Worm (Caenorhabditis elegans) whole organism, late embryonic: Measurements from ENCODE around the gene C43G2.3.
"Not testable (repeated sequence)": the region's sequence is repeated elsewhere in the genome, so short reads cannot be mapped to it uniquely, and the experiment has no call there.

Experiments
- ceh-14 ChIP-seq: sonication (generic microtip); optimal IDR thresholded peaks from 2 replicates; lab custom pipeline; 2016; ENCODE audit warnings: missing genotype, missing genetic modification characterization, missing compliant biosample characterization
- ceh-18 ChIP-seq: sonication (generic microtip); optimal IDR thresholded peaks from 2 replicates; lab custom pipeline; 2016; ENCODE audit warnings: missing genetic modification characterization, missing compliant biosample characterization
- hlh-6 ChIP-seq: sonication (generic microtip); optimal IDR thresholded peaks from 2 replicates; lab custom pipeline; 2016; ENCODE audit warnings: missing genotype, missing genetic modification characterization, missing compliant biosample characterization
- sox-4 ChIP-seq: sonication (generic microtip); optimal IDR thresholded peaks from 2 replicates; lab custom pipeline; 2017; ENCODE audit warnings: mild to moderate bottlenecking, missing genetic modification characterization, inconsistent platforms, missing compliant biosample characterization

- TF ChIP-seq ceh-14; sox-4; ceh-18 (tag; lab: Kevin White, UChicago); hlh-6: not testable (repeated sequence)
Observed at ce11 chrIV:6597918-6598317, 19.9 kb downstream of the C43G2.3 start, which contains the start of gene nspb-4.
